Worm (Caenorhabditis elegans): ENCODE measurements around the gene zmp-6.

The zmp-6 gene

ce11 chrIII:7216226-7216625 lies 31.4 kb downstream of the zmp-6 start, which contains the start of gene R151.1:
Gene R151.1, plus strand, starts transcription at chrIII:7216526.
- TF ChIP-seq unc-39 (tag; optimal IDR thresholded peaks at IDR 0.05) = no peak
- TF ChIP-seq hmg-11 (tag; optimal IDR thresholded peaks at IDR 0.05) = no peak
- TF ChIP-seq nhr-43 (tag; optimal IDR thresholded peaks at IDR 0.05; ENCODE audit: poor library complexity, severe bottlenecking) = no peak
- TF ChIP-seq eor-1 (tag; optimal IDR thresholded peaks at IDR 0.05) = no peak
- TF ChIP-seq daf-12 (tag; optimal IDR thresholded peaks at IDR 0.05) = no peak
- no peak for TF ChIP-seq lin-15B (tag; optimal IDR thresholded peaks at IDR 0.05)
- no peak for TF ChIP-seq nfya-1 (tag; optimal IDR thresholded peaks at IDR 0.05; ENCODE audit: insufficient read depth)
- TF ChIP-seq nhr-12 (tag; optimal IDR thresholded peaks at IDR 0.05) = no peak

- TF ChIP-seq lin-39 (tag; optimal IDR thresholded peaks at IDR 0.05) (peak; percentile 16), nhr-76 (tag; optimal IDR thresholded peaks at IDR 0.05) (no peak)
Observed at ce11 chrIII:7215532-7215931, 32.1 kb downstream of the zmp-6 start.

- TF ChIP-seq elt-2 (tag; optimal IDR thresholded peaks at IDR 0.05) (peak; percentile 61), R02D3.7 (tag; optimal IDR thresholded peaks at IDR 0.05) (no peak), pqm-1 (tag; optimal IDR thresholded peaks at IDR 0.05) (peak; percentile 81)
Observed at ce11 chrIII:7212028-7212427, 35.6 kb downstream of the zmp-6 start.

- no peak for TF ChIP-seq nfya-1 (tag; optimal IDR thresholded peaks at IDR 0.05; ENCODE audit: insufficient read depth)
- no peak for TF ChIP-seq egl-5 (tag; optimal IDR thresholded peaks at IDR 0.05)
- TF ChIP-seq aly-2 (tag; optimal IDR thresholded peaks at IDR 0.05) = no peak
- TF ChIP-seq ceh-16 (tag; optimal IDR thresholded peaks at IDR 0.05) = no peak
- TF ChIP-seq nhr-77 (tag; optimal IDR thresholded peaks at IDR 0.05) = no peak
- TF ChIP-seq ama-1 (optimal IDR thresholded peaks at IDR 0.05) = no peak
- no peak for TF ChIP-seq ceh-82 (tag; optimal IDR thresholded peaks at IDR 0.05)
- TF ChIP-seq ceh-9 (tag; optimal IDR thresholded peaks at IDR 0.05) = no peak
- no peak for TF ChIP-seq nhr-28 (tag; optimal IDR thresholded peaks at IDR 0.05)
- TF ChIP-seq mml-1 (tag; optimal IDR thresholded peaks at IDR 0.05) = no peak
Observed at ce11 chrIII:7210486-7210885, 37.2 kb downstream of the zmp-6 start.

- TF ChIP-seq eor-1 (tag; optimal IDR thresholded peaks at IDR 0.05) (no peak), fos-1 (tag; optimal IDR thresholded peaks at IDR 0.05) (peak; percentile 10)
Observed at ce11 chrIII:7209721-7210120, 37.9 kb downstream of the zmp-6 start, which contains the start of gene R151.2. Gene R151.2, plus strand, starts transcription at chrIII:7209967.

- TF ChIP-seq snpc-4 (tag; optimal IDR thresholded peaks at IDR 0.05) (peak; percentile 48), elt-2 (tag; optimal IDR thresholded peaks at IDR 0.05) (peak; percentile 66), ztf-4 (tag; optimal IDR thresholded peaks at IDR 0.05) (peak; percentile 13), nfya-1 (tag; optimal IDR thresholded peaks at IDR 0.05; ENCODE audit: insufficient read depth) (peak; percentile 98), eor-1 (tag; optimal IDR thresholded peaks at IDR 0.05) (no peak), tbx-2 (tag; optimal IDR thresholded peaks at IDR 0.05) (peak; percentile 37), jun-1 (tag; optimal IDR thresholded peaks at IDR 0.05) (peak; percentile 35), ztf-11 (tag; optimal IDR thresholded peaks at IDR 0.05) (no peak), nhr-12 (tag; optimal IDR thresholded peaks at IDR 0.05) (no peak), mml-1 (tag; optimal IDR thresholded peaks at IDR 0.05) (no peak), ceh-82 (tag; optimal IDR thresholded peaks at IDR 0.05) (no peak), zag-1 (tag; optimal IDR thresholded peaks at IDR 0.05) (no peak), egl-5 (tag; optimal IDR thresholded peaks at IDR 0.05) (peak; percentile 66), mdl-1 (tag; optimal IDR thresholded peaks at IDR 0.05) (no peak), nhr-28 (tag; optimal IDR thresholded peaks at IDR 0.05) (no peak), R02D3.7 (tag; optimal IDR thresholded peaks at IDR 0.05) (peak; percentile 84), ZK546.5 (tag; optimal IDR thresholded peaks at IDR 0.05) (peak; percentile 22), lsy-12 (tag; optimal IDR thresholded peaks at IDR 0.05) (peak; percentile 90), fkh-2 (tag; optimal IDR thresholded peaks at IDR 0.05) (no peak), nhr-11 (tag; optimal IDR thresholded peaks at IDR 0.05) (no peak), ceh-28 (tag; optimal IDR thresholded peaks at IDR 0.05) (peak; percentile 60), ama-1 (optimal IDR thresholded peaks at IDR 0.05) (peak; percentile 59), nhr-77 (tag; optimal IDR thresholded peaks at IDR 0.05) (no peak), pqm-1 (tag; optimal IDR thresholded peaks at IDR 0.05) (peak; percentile 67), sea-2 (GFP tag; optimal IDR thresholded peaks at IDR 0.05) (no peak), aly-2 (tag; optimal IDR thresholded peaks at IDR 0.05) (no peak), elt-1 (tag; optimal IDR thresholded peaks at IDR 0.05) (peak; percentile 18), unc-62 (GFP tag; optimal IDR thresholded peaks at IDR 0.05) (no peak), daf-12 (tag; optimal IDR thresholded peaks at IDR 0.05) (no peak), nhr-76 (tag; optimal IDR thresholded peaks at IDR 0.05) (peak; percentile 1), nhr-237 (tag; optimal IDR thresholded peaks at IDR 0.05) (no peak), elt-3 (tag; optimal IDR thresholded peaks at IDR 0.05) (peak in 1 of 3 experiments; percentile 72), nhr-67 (tag; optimal IDR thresholded peaks at IDR 0.05) (no peak), ceh-9 (tag; optimal IDR thresholded peaks at IDR 0.05) (no peak)
Observed at ce11 chrIII:7207903-7208497, 39.6 kb downstream of the zmp-6 start, which contains the start of gene rpl-6. Gene rpl-6, plus strand, starts transcription at chrIII:7208447.

Data from whole organism, L3 larva.